Fruit fly (Drosophila melanogaster) whole organism, embryonic: ENCODE measurements around the gene CG9393.
A peak's percentile ranks its signal among the peaks of the same experiment; 100 is the strongest.

Source experiments
- CG12659 ChIP-seq: fragments of 200-800 bp; sonication (Bioruptor generic); optimal IDR thresholded peaks from 3 replicates; lab custom pipeline; 2017; ENCODE audit warnings: mild to moderate bottlenecking, missing biosample characterization, missing genetic modification reagents, missing genetic modification characterization
- CG14710 ChIP-seq: fragments of 200-800 bp; sonication (Bioruptor generic); optimal IDR thresholded peaks from 3 replicates; lab custom pipeline; 2019; ENCODE audit warnings: missing biosample characterization, mild to moderate bottlenecking, missing genetic modification characterization, moderate library complexity
- CG15011 ChIP-seq: fragments of 200-800 bp; sonication (Bioruptor generic); optimal IDR thresholded peaks from 3 replicates; lab custom pipeline; 2018; ENCODE audit warnings: missing biosample characterization, mild to moderate bottlenecking, missing genetic modification characterization
- CG16779 ChIP-seq: fragments of 200-800 bp; sonication (Bioruptor generic); IDR thresholded peaks from 2 replicates; pipeline ENCODE4 v1.3.6; 2022; ENCODE audit warnings: missing biosample characterization, missing genetic modification characterization
- CG17385 ChIP-seq: fragments of 200-800 bp; sonication (Bioruptor generic); optimal IDR thresholded peaks from 3 replicates; lab custom pipeline; 2018; ENCODE audit warnings: missing biosample characterization, mild to moderate bottlenecking, missing genetic modification characterization
- CG17829 ChIP-seq: fragments of 200-800 bp; optimal IDR thresholded peaks from 2 replicates; lab custom pipeline; 2019; ENCODE audit warnings: missing biosample characterization, mild to moderate bottlenecking, missing genetic modification characterization, moderate library complexity
- CG18262 ChIP-seq: fragments of 200-800 bp; optimal IDR thresholded peaks from 3 replicates; lab custom pipeline; 2019; ENCODE audit warnings: missing biosample characterization, mild to moderate bottlenecking, missing genetic modification characterization, moderate library complexity
- CG2712 ChIP-seq: fragments of 200-800 bp; optimal IDR thresholded peaks from 3 replicates; lab custom pipeline; 2019; ENCODE audit warnings: missing biosample characterization, mild to moderate bottlenecking, missing genetic modification characterization, moderate library complexity
- CG4282 ChIP-seq: fragments of 200-800 bp; sonication (Bioruptor generic); optimal IDR thresholded peaks from 2 replicates; lab custom pipeline; 2016; ENCODE audit warnings: missing biosample characterization, missing genetic modification characterization
- CG5180 ChIP-seq: fragments of 200-800 bp; sonication (Bioruptor generic); optimal IDR thresholded peaks from 3 replicates; lab custom pipeline; 2017; ENCODE audit warnings: missing biosample characterization, missing genetic modification characterization, mild to moderate bottlenecking, moderate library complexity, missing genetic modification reagents
- CG5953 ChIP-seq: fragments of 200-800 bp; sonication (Bioruptor generic); IDR thresholded peaks from 2 replicates; pipeline ENCODE4 v1.3.6; 2022; ENCODE audit warnings: missing biosample characterization, missing genetic modification characterization
- CG6175 ChIP-seq: fragments of 200-800 bp; sonication (Bioruptor generic); IDR thresholded peaks from 3 replicates; pipeline ENCODE4 v1.3.6; 2022; ENCODE audit warnings: missing biosample characterization, missing genetic modification characterization
- CG6254 ChIP-seq: fragments of 200-800 bp; sonication (Bioruptor generic); optimal IDR thresholded peaks from 3 replicates; lab custom pipeline; 2017; ENCODE audit warnings: mild to moderate bottlenecking, missing biosample characterization, missing genetic modification reagents, missing genetic modification characterization
- CG6813 ChIP-seq: fragments of 200-800 bp; sonication (Bioruptor generic); optimal IDR thresholded peaks from 2 replicates; lab custom pipeline; 2017; ENCODE audit warnings: missing biosample characterization, missing genetic modification characterization, mild to moderate bottlenecking, moderate library complexity, missing genetic modification reagents
- CG8944 ChIP-seq: fragments of 200-800 bp; sonication (Bioruptor generic); optimal IDR thresholded peaks from 3 replicates; lab custom pipeline; 2016; ENCODE audit warnings: missing biosample characterization, missing genetic modification characterization
- D ChIP-seq, 2 experiments: fragments of 200-800 bp in 1 of 2; fragments of >200 bp in 1 of 2; sonication (Bioruptor generic) in 1 of 2; optimal IDR thresholded peaks; 2 replicates in 1 of 2; 3 replicates in 1 of 2; lab custom pipeline; 2017; ENCODE audit warnings: mild to moderate bottlenecking in 1 of 2, missing biosample characterization in 1 of 2, missing genetic modification characterization in 1 of 2, missing genetic modification reagents in 1 of 2
- Doc3 ChIP-seq: fragments of 200-800 bp; sonication (Bioruptor generic); IDR thresholded peaks from 3 replicates; pipeline ENCODE4 v1.3.6; 2022; ENCODE audit warnings: missing biosample characterization, missing genetic modification characterization; ENCODE audit not compliant: partially characterized antibody
- Dp ChIP-seq: fragments of 200-800 bp; sonication (Bioruptor generic); optimal IDR thresholded peaks from 2 replicates; lab custom pipeline; 2018; ENCODE audit warnings: missing biosample characterization, mild to moderate bottlenecking, missing genetic modification characterization, moderate library complexity
- E2f2 ChIP-seq: fragments of 200-800 bp; sonication (Bioruptor generic); IDR thresholded peaks from 2 replicates; pipeline ENCODE4 v1.3.6; 2022; ENCODE audit warnings: missing biosample characterization, missing genetic modification characterization
- Fer3 ChIP-seq: fragments of 200-800 bp; sonication (Bioruptor generic); optimal IDR thresholded peaks from 2 replicates; lab custom pipeline; 2018; ENCODE audit warnings: missing biosample characterization, mild to moderate bottlenecking, missing genetic modification characterization, moderate library complexity
- HLH54F ChIP-seq: fragments of 200-800 bp; sonication (Bioruptor generic); optimal IDR thresholded peaks from 3 replicates; lab custom pipeline; 2016; ENCODE audit warnings: missing biosample characterization, missing genetic modification characterization
- Hsf ChIP-seq: fragments of 200-800 bp; sonication (Bioruptor generic); optimal IDR thresholded peaks from 3 replicates; lab custom pipeline; 2016; ENCODE audit warnings: missing biosample characterization, missing genetic modification characterization
- Mrtf ChIP-seq: fragments of 200-800 bp; sonication (Bioruptor generic); IDR thresholded peaks from 3 replicates; pipeline ENCODE4 v1.3.6; 2022; ENCODE audit warnings: missing biosample characterization, missing genetic modification characterization
- Nf-YC ChIP-seq: fragments of 200-800 bp; optimal IDR thresholded peaks from 3 replicates; lab custom pipeline; 2019; ENCODE audit warnings: missing biosample characterization, mild to moderate bottlenecking, missing genetic modification characterization, moderate library complexity
- PHDP ChIP-seq: fragments of 200-800 bp; sonication (Bioruptor generic); optimal IDR thresholded peaks from 3 replicates; lab custom pipeline; 2018; ENCODE audit warnings: missing biosample characterization, mild to moderate bottlenecking, missing genetic modification characterization, moderate library complexity
- Side ChIP-seq: fragments of 200-800 bp; sonication (Bioruptor generic); optimal IDR thresholded peaks from 2 replicates; lab custom pipeline; 2016; ENCODE audit warnings: missing biosample characterization, missing genetic modification characterization
- Sin3A ChIP-seq: fragments of >200 bp; optimal IDR thresholded peaks from 2 replicates; lab custom pipeline; 2018
- ato ChIP-seq: fragments of 200-800 bp; sonication (Bioruptor generic); IDR thresholded peaks from 2 replicates; pipeline ENCODE4 v1.3.6; 2022; ENCODE audit warnings: missing biosample characterization, missing genetic modification characterization; ENCODE audit not compliant: partially characterized antibody
- cato ChIP-seq: fragments of 200-800 bp; sonication (Bioruptor generic); optimal IDR thresholded peaks from 2 replicates; lab custom pipeline; 2016; ENCODE audit warnings: missing biosample characterization, missing genetic modification characterization, borderline replicate concordance
- caup ChIP-seq: fragments of 200-800 bp; sonication (Bioruptor generic); optimal IDR thresholded peaks from 3 replicates; lab custom pipeline; 2017; ENCODE audit warnings: missing biosample characterization, mild to moderate bottlenecking, missing genetic modification characterization, moderate library complexity; ENCODE audit not compliant: severe bottlenecking
- dm ChIP-seq: fragments of 200-800 bp; sonication (Bioruptor generic); optimal IDR thresholded peaks from 3 replicates; lab custom pipeline; 2016; ENCODE audit warnings: missing biosample characterization, missing genetic modification characterization
- dmrt11E ChIP-seq: fragments of 200-800 bp; sonication (Bioruptor generic); optimal IDR thresholded peaks from 3 replicates; lab custom pipeline; 2018; ENCODE audit warnings: missing biosample characterization, mild to moderate bottlenecking, missing genetic modification characterization, moderate library complexity
- dmrt99B ChIP-seq: fragments of 200-800 bp; sonication (Bioruptor generic); optimal IDR thresholded peaks from 2 replicates; lab custom pipeline; 2018; ENCODE audit warnings: missing biosample characterization, mild to moderate bottlenecking, missing genetic modification characterization, moderate library complexity
- dysf ChIP-seq: fragments of 200-800 bp; sonication (Bioruptor generic); IDR thresholded peaks from 3 replicates; pipeline ENCODE4 v1.3.6; 2022; ENCODE audit warnings: missing biosample characterization, missing genetic modification characterization
- ewg ChIP-seq: fragments of 200-800 bp; sonication (Bioruptor generic); optimal IDR thresholded peaks from 3 replicates; lab custom pipeline; 2017; ENCODE audit warnings: mild to moderate bottlenecking, missing biosample characterization, missing genetic modification reagents, missing genetic modification characterization
- fu2 ChIP-seq: fragments of 200-800 bp; sonication (Bioruptor generic); optimal IDR thresholded peaks from 2 replicates; lab custom pipeline; 2016; ENCODE audit warnings: missing biosample characterization, missing genetic modification characterization
- grau ChIP-seq: fragments of 200-800 bp; optimal IDR thresholded peaks from 3 replicates; lab custom pipeline; 2019; ENCODE audit warnings: missing biosample characterization, mild to moderate bottlenecking, missing genetic modification characterization, moderate library complexity
- gsb-n ChIP-seq: fragments of 200-800 bp; sonication (Bioruptor generic); optimal IDR thresholded peaks from 3 replicates; lab custom pipeline; 2018; ENCODE audit warnings: missing biosample characterization, mild to moderate bottlenecking, missing genetic modification characterization
- hb ChIP-seq: fragments of 200-800 bp; sonication (Bioruptor generic); IDR thresholded peaks from 3 replicates; pipeline ENCODE4 v1.3.6; 2022; ENCODE audit warnings: missing biosample characterization, missing genetic modification characterization; ENCODE audit not compliant: partially characterized antibody
- kah ChIP-seq: fragments of 200-800 bp; sonication (Bioruptor generic); optimal IDR thresholded peaks from 2 replicates; lab custom pipeline; 2018; ENCODE audit warnings: missing biosample characterization, mild to moderate bottlenecking, missing genetic modification characterization
- kni ChIP-seq: fragments of 200-800 bp; sonication (Bioruptor generic); optimal IDR thresholded peaks from 3 replicates; lab custom pipeline; 2017; ENCODE audit warnings: mild to moderate bottlenecking, missing biosample characterization, missing genetic modification reagents, missing genetic modification characterization
- maf-S ChIP-seq: fragments of 200-800 bp; sonication (Bioruptor generic); optimal IDR thresholded peaks from 2 replicates; lab custom pipeline; 2016; ENCODE audit warnings: missing biosample characterization, missing genetic modification characterization
- mirr ChIP-seq: fragments of 200-800 bp; sonication (Bioruptor generic); optimal IDR thresholded peaks from 3 replicates; lab custom pipeline; 2018; ENCODE audit warnings: missing biosample characterization, mild to moderate bottlenecking, missing genetic modification characterization
- peb ChIP-seq: fragments of 200-800 bp; sonication (Bioruptor generic); IDR thresholded peaks from 2 replicates; pipeline ENCODE4 v1.3.6; 2022; ENCODE audit warnings: missing biosample characterization, missing genetic modification characterization
- pita ChIP-seq: fragments of 200-800 bp; sonication (Bioruptor generic); optimal IDR thresholded peaks from 2 replicates; lab custom pipeline; 2017; ENCODE audit warnings: missing biosample characterization, mild to moderate bottlenecking, missing genetic modification characterization
- ro ChIP-seq: fragments of 200-800 bp; sonication (Bioruptor generic); IDR thresholded peaks from 2 replicates; pipeline ENCODE4 v1.3.6; 2022; ENCODE audit warnings: missing biosample characterization, missing genetic modification characterization
- sens ChIP-seq: fragments of 200-800 bp; sonication (Bioruptor generic); peaks from one replicate; lab custom pipeline; 2016; ENCODE audit warnings: missing biosample characterization, missing genetic modification characterization
- sisA ChIP-seq: fragments of 200-800 bp; sonication (Bioruptor generic); IDR thresholded peaks from 2 replicates; pipeline ENCODE4 v1.3.6; 2022; ENCODE audit warnings: missing biosample characterization, missing genetic modification characterization
- ttk ChIP-seq: fragments of 200-800 bp; sonication (Bioruptor generic); IDR thresholded peaks from 2 replicates; pipeline ENCODE4 v2.1.2; 2022; ENCODE audit warnings: missing biosample characterization, missing genetic modification characterization
- zen2 ChIP-seq: fragments of 200-800 bp; sonication (Bioruptor generic); IDR thresholded peaks from 3 replicates; pipeline ENCODE4 v1.3.6; 2022; ENCODE audit warnings: missing biosample characterization, missing genetic modification characterization; ENCODE audit not compliant: partially characterized antibody

The CG9393 gene

dm6 chr3R:9590952-9591532 lies 27.6 kb upstream of the CG9393 start, which contains the start of the genes bocks and CG8312 (continued):
- no peak for TF ChIP-seq kni (GFP tag; lab: Kevin White, UChicago)
- peak; percentile 89 for TF ChIP-seq CG12659 (GFP tag; lab: Kevin White, UChicago)
- TF ChIP-seq caup (GFP tag; lab: Kevin White, UChicago) = peak; percentile 64
- TF ChIP-seq CG14710 (tag; lab: Kevin White, UChicago) = peak; percentile 86
- peak; percentile 58 for TF ChIP-seq dm (GFP tag; lab: Kevin White, UChicago)
- TF ChIP-seq PHDP (tag; lab: Kevin White, UChicago) = peak; percentile 14
- no peak for TF ChIP-seq sisA (GFP tag; lab: Robert Waterston, UW)
- TF ChIP-seq dysf (GFP tag; lab: Robert Waterston, UW) = no peak
- peak; percentile 100 for TF ChIP-seq kah
- TF ChIP-seq CG2712 (tag; lab: Kevin White, UChicago) = peak; percentile 54
- TF ChIP-seq Side (GFP tag; lab: Kevin White, UChicago) = peak; percentile 20
- TF ChIP-seq grau (tag; lab: Kevin White, UChicago) = peak; percentile 54
- TF ChIP-seq mirr (GFP tag; lab: Kevin White, UChicago) = no peak
- peak; percentile 5 for TF ChIP-seq CG8944
- no peak for TF ChIP-seq CG4282
- no peak for TF ChIP-seq cato (GFP tag; lab: Kevin White, UChicago)
- TF ChIP-seq maf-S = peak; percentile 26
- peak; percentile 55 for TF ChIP-seq Hsf (GFP tag; lab: Kevin White, UChicago)
- TF ChIP-seq CG17385 (GFP tag; lab: Kevin White, UChicago) = peak; percentile 29
- no peak for TF ChIP-seq CG6175
- TF ChIP-seq CG17829 = peak; percentile 63
- TF ChIP-seq gsb-n (tag; lab: Kevin White, UChicago) = peak; percentile 66
- peak; percentile 67 for TF ChIP-seq Dp (GFP tag; lab: Kevin White, UChicago)
- TF ChIP-seq sens = peak; percentile 88
- peak; percentile 13 for TF ChIP-seq fu2
- no peak for TF ChIP-seq ttk (GFP tag; lab: Robert Waterston, UW)
- TF ChIP-seq Sin3A = peak; percentile 99
- TF ChIP-seq HLH54F = peak; percentile 72
- no peak for TF ChIP-seq CG16779
- no peak for TF ChIP-seq CG5180

dm6 chr3R:9586663-9587248 lies 23.3 kb upstream of the CG9393 start, which contains the start of gene P58IPK:
TSS of gene P58IPK (plus strand) at chr3R:9586942.
- TF ChIP-seq dmrt99B (tag; lab: Kevin White, UChicago) = no peak
- peak; percentile 41 for TF ChIP-seq Nf-YC
- peak; percentile 87 for TF ChIP-seq Doc3 (GFP tag; lab: Robert Waterston, UW)
- TF ChIP-seq pita (GFP tag; lab: Kevin White, UChicago) = no peak
- TF ChIP-seq Mrtf (GFP tag; lab: Robert Waterston, UW) = peak; percentile 57; the same call in 1 of the 3 replicates
- no peak for TF ChIP-seq CG6254
- no peak for TF ChIP-seq CG15011 (GFP tag; lab: Kevin White, UChicago)
- TF ChIP-seq CG18262 (tag; lab: Kevin White, UChicago) = peak; percentile 35
- 0 out of 2 replicates have a peak, but pooled peaks have one; percentile 20 for TF ChIP-seq peb
- TF ChIP-seq zen2 (GFP tag; lab: Robert Waterston, UW) = peak; percentile 79
- TF ChIP-seq dmrt11E (tag; lab: Kevin White, UChicago) = peak; percentile 41
- TF ChIP-seq CG6813 = no peak
- TF ChIP-seq ro (GFP tag; lab: Robert Waterston, UW) = no peak
- TF ChIP-seq ato (GFP tag; lab: Robert Waterston, UW) = peak; percentile 88
- TF ChIP-seq ewg = peak; percentile 19
- no peak for TF ChIP-seq D (optimal IDR thresholded peaks at IDR 0.05; lab: Kevin White, UChicago)
- TF ChIP-seq D (GFP tag; optimal IDR thresholded peaks at IDR 0.05; lab: Kevin White, UChicago) = no peak
- TF ChIP-seq hb (GFP tag; lab: Robert Waterston, UW) = peak; percentile 90
- no peak for TF ChIP-seq CG5953
- peak; percentile 45 for TF ChIP-seq Fer3
- peak; percentile 80 for TF ChIP-seq E2f2 (GFP tag; lab: Robert Waterston, UW)
